Fruit fly (Drosophila melanogaster) whole organism, embryonic: ENCODE results near the gene CG14005.
A peak's percentile ranks its signal among the peaks of the same experiment; 100 is the strongest.

Source experiments
- Ada2b ChIP-seq: fragments of 200-800 bp; sonication (Bioruptor generic); IDR thresholded peaks from 2 replicates; pipeline ENCODE4 v1.3.6; 2022; ENCODE audit warnings: missing biosample characterization, missing genetic modification characterization
- Adf1 ChIP-seq: fragments of 200-800 bp; sonication (Bioruptor generic); IDR thresholded peaks from 2 replicates; pipeline ENCODE4 v1.3.6; 2022; ENCODE audit warnings: missing biosample characterization, missing genetic modification characterization
- Antp ChIP-seq: fragments of 200-800 bp; sonication (Bioruptor generic); optimal IDR thresholded peaks from 3 replicates; lab custom pipeline; 2016; ENCODE audit warnings: missing biosample characterization, missing genetic modification characterization
- CG10209 ChIP-seq: fragments of 200-800 bp; sonication (Bioruptor generic); optimal IDR thresholded peaks from 3 replicates; lab custom pipeline; 2017; ENCODE audit warnings: missing biosample characterization, mild to moderate bottlenecking, missing genetic modification characterization, missing genetic modification reagents
- CG1233 ChIP-seq: fragments of 200-800 bp; sonication (Bioruptor generic); optimal IDR thresholded peaks from 4 replicates; lab custom pipeline; 2018; ENCODE audit warnings: missing biosample characterization, mild to moderate bottlenecking, missing genetic modification characterization
- CG12744 ChIP-seq: fragments of 200-800 bp; sonication (Bioruptor generic); optimal IDR thresholded peaks from 2 replicates; lab custom pipeline; 2016; ENCODE audit warnings: missing biosample characterization, missing genetic modification characterization
- CG12769 ChIP-seq: fragments of 200-800 bp; sonication (Bioruptor generic); optimal IDR thresholded peaks from 2 replicates; lab custom pipeline; 2019; ENCODE audit warnings: missing biosample characterization, mild to moderate bottlenecking, missing genetic modification characterization, moderate library complexity
- CG13287 ChIP-seq: fragments of 200-800 bp; sonication (Bioruptor generic); IDR thresholded peaks from 2 replicates; pipeline ENCODE4 v1.3.6; 2022; ENCODE audit warnings: missing biosample characterization, missing genetic modification characterization; ENCODE audit not compliant: partially characterized antibody
- CG15479 ChIP-seq: fragments of 200-800 bp; sonication (Bioruptor generic); optimal IDR thresholded peaks from 3 replicates; lab custom pipeline; 2019; ENCODE audit warnings: missing biosample characterization, mild to moderate bottlenecking, missing genetic modification characterization, moderate library complexity
- CG17385 ChIP-seq: fragments of 200-800 bp; sonication (Bioruptor generic); optimal IDR thresholded peaks from 3 replicates; lab custom pipeline; 2018; ENCODE audit warnings: missing biosample characterization, mild to moderate bottlenecking, missing genetic modification characterization
- CG17612 ChIP-seq: fragments of 200-800 bp; sonication (Bioruptor generic); IDR thresholded peaks from 2 replicates; pipeline ENCODE4 v1.3.6; 2022; ENCODE audit warnings: missing biosample characterization, missing genetic modification characterization
- CG1832 ChIP-seq: fragments of 200-800 bp; sonication (Bioruptor generic); optimal IDR thresholded peaks from 2 replicates; lab custom pipeline; 2017; ENCODE audit warnings: missing biosample characterization, mild to moderate bottlenecking, missing genetic modification characterization, inconsistent platforms
- CG5245 ChIP-seq: fragments of 200-800 bp; sonication (Bioruptor generic); optimal IDR thresholded peaks from 3 replicates; lab custom pipeline; 2016; ENCODE audit warnings: missing biosample characterization, missing genetic modification characterization
- CG6272 ChIP-seq: fragments of 200-800 bp; sonication (Bioruptor generic); IDR thresholded peaks from 2 replicates; pipeline ENCODE4 v1.3.6; 2022; ENCODE audit warnings: missing biosample characterization, missing genetic modification characterization
- CG6854 ChIP-seq: fragments of 200-800 bp; sonication (Bioruptor generic); optimal IDR thresholded peaks from 3 replicates; lab custom pipeline; 2017; ENCODE audit warnings: missing biosample characterization, mild to moderate bottlenecking, missing genetic modification characterization
- CG8924 ChIP-seq: fragments of 200-800 bp; optimal IDR thresholded peaks from 3 replicates; lab custom pipeline; 2019; ENCODE audit warnings: missing biosample characterization, mild to moderate bottlenecking, missing genetic modification characterization, moderate library complexity
- GATAe ChIP-seq: fragments of 200-800 bp; sonication (Bioruptor generic); conservative IDR thresholded peaks from 2 replicates; pipeline ENCODE4 v1.3.6; 2022; ENCODE audit warnings: missing biosample characterization, missing genetic modification characterization
- Gug ChIP-seq: fragments of 200-800 bp; sonication (Bioruptor generic); IDR thresholded peaks from 4 replicates; pipeline ENCODE4 v1.3.6; 2022; ENCODE audit warnings: missing biosample characterization, missing genetic modification characterization
- HLH3B ChIP-seq: fragments of 200-800 bp; sonication (Bioruptor generic); IDR thresholded peaks from 2 replicates; pipeline ENCODE4 v1.3.6; 2022; ENCODE audit warnings: missing biosample characterization, missing genetic modification characterization
- HLHmδ ChIP-seq: fragments of 200-800 bp; sonication (Bioruptor generic); optimal IDR thresholded peaks from 2 replicates; lab custom pipeline; 2018; ENCODE audit warnings: missing biosample characterization, mild to moderate bottlenecking, missing genetic modification characterization, moderate library complexity
- Meics ChIP-seq: fragments of 200-800 bp; sonication (Bioruptor generic); optimal IDR thresholded peaks from 2 replicates; lab custom pipeline; 2017; ENCODE audit warnings: missing biosample characterization, mild to moderate bottlenecking, missing genetic modification characterization
- Mes4 ChIP-seq: fragments of 200-800 bp; sonication (Bioruptor generic); optimal IDR thresholded peaks from 2 replicates; lab custom pipeline; 2016; ENCODE audit warnings: missing biosample characterization, missing genetic modification characterization
- Opbp ChIP-seq: fragments of 200-800 bp; sonication (Bioruptor generic); IDR thresholded peaks from 3 replicates; pipeline ENCODE4 v1.3.6; 2022; ENCODE audit warnings: missing biosample characterization, missing genetic modification characterization; ENCODE audit not compliant: partially characterized antibody
- Pdp1 ChIP-seq, 2 experiments: fragments of 200-800 bp; sonication (Bioruptor generic); optimal IDR thresholded peaks; 3 replicates each; lab custom pipeline; 2016; ENCODE audit warnings: missing biosample characterization in 2 of 2, missing genetic modification characterization in 2 of 2, mild to moderate bottlenecking in 1 of 2, moderate library complexity in 1 of 2
- Rx ChIP-seq: fragments of 200-800 bp; sonication (Bioruptor generic); IDR thresholded peaks from 2 replicates; pipeline ENCODE4 v1.3.6; 2022; ENCODE audit warnings: missing biosample characterization, missing genetic modification characterization
- Scr ChIP-seq: fragments of 200-800 bp; sonication (Bioruptor generic); IDR thresholded peaks from 2 replicates; pipeline ENCODE4 v1.3.6; 2022; ENCODE audit warnings: missing biosample characterization, missing genetic modification characterization; ENCODE audit not compliant: partially characterized antibody
- Ssrp ChIP-seq: fragments of 200-800 bp; sonication (Bioruptor generic); optimal IDR thresholded peaks from 2 replicates; lab custom pipeline; 2018; ENCODE audit warnings: missing biosample characterization, mild to moderate bottlenecking, missing genetic modification characterization, moderate library complexity
- ac ChIP-seq: fragments of 200-800 bp; sonication (Bioruptor generic); optimal IDR thresholded peaks from 3 replicates; lab custom pipeline; 2017; ENCODE audit warnings: missing biosample characterization, mild to moderate bottlenecking, missing genetic modification characterization
- amos ChIP-seq: fragments of 200-800 bp; sonication (Bioruptor generic); IDR thresholded peaks from 2 replicates; pipeline ENCODE4 v1.3.6; 2022; ENCODE audit warnings: missing biosample characterization, missing genetic modification characterization; ENCODE audit not compliant: partially characterized antibody
- bbx ChIP-seq: fragments of 200-800 bp; sonication (Bioruptor generic); IDR thresholded peaks from 2 replicates; pipeline ENCODE4 v1.3.6; 2022; ENCODE audit warnings: missing biosample characterization, missing genetic modification characterization; ENCODE audit not compliant: partially characterized antibody
- bowl ChIP-seq: fragments of 200-800 bp; sonication (Bioruptor generic); IDR thresholded peaks from 2 replicates; pipeline ENCODE4 v1.3.6; 2022; ENCODE audit warnings: missing biosample characterization, missing genetic modification characterization
- en ChIP-seq: fragments of 200-800 bp; sonication (Bioruptor generic); optimal IDR thresholded peaks from 2 replicates; lab custom pipeline; 2016; ENCODE audit warnings: missing biosample characterization, missing genetic modification characterization
- exex ChIP-seq: fragments of 200-800 bp; sonication (Bioruptor generic); optimal IDR thresholded peaks from 4 replicates; lab custom pipeline; 2018; ENCODE audit warnings: missing biosample characterization, mild to moderate bottlenecking, missing genetic modification characterization, moderate library complexity
- grau ChIP-seq: fragments of 200-800 bp; optimal IDR thresholded peaks from 3 replicates; lab custom pipeline; 2019; ENCODE audit warnings: missing biosample characterization, mild to moderate bottlenecking, missing genetic modification characterization, moderate library complexity
- ham ChIP-seq: fragments of 200-800 bp; sonication (Bioruptor generic); IDR thresholded peaks from 2 replicates; pipeline ENCODE4 v1.3.6; 2022; ENCODE audit warnings: missing biosample characterization, missing genetic modification characterization
- hbn ChIP-seq: fragments of 200-800 bp; sonication (Bioruptor generic); IDR thresholded peaks from 2 replicates; pipeline ENCODE4 v1.3.6; 2022; ENCODE audit warnings: missing biosample characterization, missing genetic modification characterization; ENCODE audit not compliant: partially characterized antibody
- kah ChIP-seq: fragments of 200-800 bp; sonication (Bioruptor generic); optimal IDR thresholded peaks from 2 replicates; lab custom pipeline; 2018; ENCODE audit warnings: missing biosample characterization, mild to moderate bottlenecking, missing genetic modification characterization
- lmd ChIP-seq: fragments of 200-800 bp; sonication (Bioruptor generic); IDR thresholded peaks from 2 replicates; pipeline ENCODE4 v1.3.6; 2022; ENCODE audit warnings: missing biosample characterization, missing genetic modification characterization
- lov ChIP-seq, 2 experiments: fragments of 200-800 bp in 1 of 2; fragments of >200 bp in 1 of 2; sonication (Bioruptor generic) in 1 of 2; IDR thresholded peaks in 1 of 2; optimal IDR thresholded peaks in 1 of 2; 2 replicates in 1 of 2; 3 replicates in 1 of 2; pipeline versions ENCODE4 v1.3.6 to Lab custom; 2017 to 2022; ENCODE audit warnings: missing biosample characterization in 1 of 2, missing genetic modification characterization in 1 of 2
- mirr ChIP-seq: fragments of 200-800 bp; sonication (Bioruptor generic); optimal IDR thresholded peaks from 3 replicates; lab custom pipeline; 2018; ENCODE audit warnings: missing biosample characterization, mild to moderate bottlenecking, missing genetic modification characterization
- mld ChIP-seq: fragments of 200-800 bp; sonication (Bioruptor generic); IDR thresholded peaks from 3 replicates; pipeline ENCODE4 v1.3.6; 2022; ENCODE audit warnings: missing biosample characterization, missing genetic modification characterization; ENCODE audit not compliant: partially characterized antibody
- stwl ChIP-seq: fragments of 200-800 bp; sonication (Bioruptor generic); optimal IDR thresholded peaks from 3 replicates; lab custom pipeline; 2018; ENCODE audit warnings: missing biosample characterization, mild to moderate bottlenecking, missing genetic modification characterization, moderate library complexity
- tll ChIP-seq, 2 experiments: fragments of 200-800 bp in 1 of 2; fragments of >200 bp in 1 of 2; sonication (Bioruptor generic) in 1 of 2; optimal IDR thresholded peaks; 2 replicates each; lab custom pipeline; 2017 to 2019; ENCODE audit warnings: missing biosample characterization in 2 of 2, missing genetic modification characterization in 2 of 2, mild to moderate bottlenecking in 1 of 2, moderate library complexity in 1 of 2
- wdn ChIP-seq: fragments of 200-800 bp; sonication (Bioruptor generic); IDR thresholded peaks from 2 replicates; pipeline ENCODE4 v1.3.6; 2022; ENCODE audit warnings: missing biosample characterization, missing genetic modification characterization
- zen2 ChIP-seq: fragments of 200-800 bp; sonication (Bioruptor generic); IDR thresholded peaks from 3 replicates; pipeline ENCODE4 v1.3.6; 2022; ENCODE audit warnings: missing biosample characterization, missing genetic modification characterization; ENCODE audit not compliant: partially characterized antibody

The CG14005 gene

dm6 chr2L:5818343-5818742, 16.6 kb upstream of the CG14005 start, which contains the start of gene COX6CL:
TSS of gene COX6CL (minus strand) at chr2L:5818443.
- TF ChIP-seq CG12769 (tag; lab: Kevin White, UChicago) (no peak), mld (GFP tag; lab: Robert Waterston, UW) (no peak), CG6854 (GFP tag; lab: Kevin White, UChicago) (no peak), bowl (GFP tag; lab: Robert Waterston, UW) (no peak), lmd (GFP tag; lab: Robert Waterston, UW) (no peak), CG10209 (no peak), hbn (no peak), CG1233 (GFP tag; lab: Kevin White, UChicago) (no peak), CG5245 (no peak)

dm6 chr2L:5811274-5811673, 9.5 kb upstream of the CG14005 start, which contains the start of gene CG43307:
TSS of gene CG43307 (plus strand) at chr2L:5811574.
- no peak for TF ChIP-seq mirr
- no peak for TF ChIP-seq ac
- no peak for TF ChIP-seq Antp (GFP tag; lab: Kevin White, UChicago)
- no peak for TF ChIP-seq CG8924 (tag; lab: Kevin White, UChicago)
- no peak for TF ChIP-seq grau (tag; lab: Kevin White, UChicago)
- TF ChIP-seq Ssrp, result no peak
- no peak for TF ChIP-seq Gug (GFP tag; lab: Robert Waterston, UW)
- TF ChIP-seq Rx (GFP tag; lab: Robert Waterston, UW), result no peak
- TF ChIP-seq Mes4 (GFP tag; lab: Kevin White, UChicago), result no peak
- no peak for TF ChIP-seq wdn (GFP tag; lab: Robert Waterston, UW)
- TF ChIP-seq CG12744 (GFP tag; lab: Kevin White, UChicago), result no peak
- no peak for TF ChIP-seq HLH3B

dm6 chr2L:5805091-5805817, 3.5 kb upstream of the CG14005 start, which contains the start of gene CG11034:
TSS of gene CG11034 (plus strand) at chr2L:5805395.
- TF ChIP-seq Adf1 (0 out of 2 replicates have a peak, but pooled peaks have one; percentile 36), Pdp1 (GFP tag; optimal IDR thresholded peaks at IDR 0.05; lab: Kevin White, UChicago) (peak in 1 of 2 experiments; percentile 15), Scr (GFP tag; lab: Robert Waterston, UW) (peak; percentile 25; the same call in 1 of the 2 replicates), stwl (tag; lab: Kevin White, UChicago) (peak; percentile 24), CG1832 (no peak), bbx (GFP tag; lab: Robert Waterston, UW) (0 out of 2 replicates have a peak, but pooled peaks have one; percentile 23), tll (GFP tag; optimal IDR thresholded peaks at IDR 0.05; lab: Kevin White, UChicago) (peak in 1 of 2 experiments; percentile 53), Opbp (GFP tag; lab: Robert Waterston, UW) (peak; percentile 32; the same call in 1 of the 3 replicates), ham (GFP tag; lab: Robert Waterston, UW) (no peak), amos (GFP tag; lab: Robert Waterston, UW) (peak; percentile 22; the same call in 1 of the 2 replicates), kah (GFP tag; lab: Kevin White, UChicago) (peak; percentile 93), CG17612 (no peak), CG13287 (peak; percentile 39; the same call in 1 of the 2 replicates), zen2 (GFP tag; lab: Robert Waterston, UW) (0 out of 3 replicates have a peak, but pooled peaks have one; percentile 11), CG6272 (0 out of 2 replicates have a peak, but pooled peaks have one; percentile 21), Meics (GFP tag; lab: Kevin White, UChicago) (peak; percentile 5), CG17385 (GFP tag; lab: Kevin White, UChicago) (peak; percentile 6), lov (optimal IDR thresholded peaks at IDR 0.05; lab: Kevin White, UChicago) (no peak), lov (GFP tag; IDR thresholded peaks at IDR 0.05; lab: Robert Waterston, UW) (0 out of 3 replicates have a peak, but pooled peaks have one; percentile 10), HLHmδ (GFP tag; lab: Kevin White, UChicago) (peak; percentile 71), exex (tag; lab: Kevin White, UChicago) (no peak), CG15479 (peak; percentile 56), en (GFP tag; lab: Kevin White, UChicago) (peak; percentile 7), GATAe (no peak), Ada2b (GFP tag; lab: Robert Waterston, UW) (peak; percentile 32; the same call in 1 of the 2 replicates)
